Fruit fly (Drosophila melanogaster) whole organism, adult: Measurements from ENCODE around the gene CG12016.
A peak's percentile ranks its signal among the peaks of the same experiment; 100 is the strongest.

Experiments used
- CG12768 ChIP-seq: fragments of 200-800 bp; sonication (Bioruptor generic); optimal IDR thresholded peaks from 2 replicates; lab custom pipeline; 2017; ENCODE audit warnings: missing biosample characterization, missing genetic modification characterization, mild to moderate bottlenecking, moderate library complexity, missing genetic modification reagents
- CG14711 ChIP-seq: fragments of 200-800 bp; sonication (Bioruptor generic); optimal IDR thresholded peaks from 2 replicates; lab custom pipeline; 2018; ENCODE audit warnings: missing biosample characterization, mild to moderate bottlenecking, missing genetic modification characterization, moderate library complexity
- CG1620 ChIP-seq: fragments of 200-800 bp; sonication (Bioruptor generic); optimal IDR thresholded peaks from 2 replicates; lab custom pipeline; 2016; ENCODE audit warnings: missing biosample characterization, missing genetic modification characterization
- CG33017 ChIP-seq: fragments of 200-800 bp; sonication (Bioruptor generic); optimal IDR thresholded peaks from 2 replicates; lab custom pipeline; 2018; ENCODE audit warnings: missing biosample characterization, mild to moderate bottlenecking, missing genetic modification characterization, moderate library complexity
- CG5204 ChIP-seq: fragments of 200-800 bp; sonication (Bioruptor generic); optimal IDR thresholded peaks from 2 replicates; lab custom pipeline; 2016; ENCODE audit warnings: missing biosample characterization, missing genetic modification characterization
- CG7101 ChIP-seq: fragments of 200-800 bp; sonication (Bioruptor generic); optimal IDR thresholded peaks from 2 replicates; lab custom pipeline; 2018; ENCODE audit warnings: missing biosample characterization, mild to moderate bottlenecking, missing genetic modification characterization, moderate library complexity
- Clk ChIP-seq: fragments of 200-800 bp; sonication (Bioruptor generic); optimal IDR thresholded peaks from 2 replicates; lab custom pipeline; 2017; ENCODE audit warnings: missing biosample characterization, missing genetic modification characterization
- Crg-1 ChIP-seq: fragments of 200-800 bp; sonication (Bioruptor generic); optimal IDR thresholded peaks from 2 replicates; lab custom pipeline; 2016; ENCODE audit warnings: missing biosample characterization, missing genetic modification characterization
- Hr96 ChIP-seq: fragments of 200-800 bp; sonication (Bioruptor generic); optimal IDR thresholded peaks from 2 replicates; lab custom pipeline; 2016; ENCODE audit warnings: missing biosample characterization, missing genetic modification characterization
- Mnt ChIP-seq: fragments of 200-800 bp; sonication (Bioruptor generic); optimal IDR thresholded peaks from 2 replicates; lab custom pipeline; 2016; ENCODE audit warnings: missing biosample characterization, mild to moderate bottlenecking, missing genetic modification characterization
- bab1 ChIP-seq: fragments of 200-800 bp; sonication (Bioruptor generic); optimal IDR thresholded peaks from 3 replicates; lab custom pipeline; 2019; ENCODE audit warnings: missing biosample characterization, mild to moderate bottlenecking, missing genetic modification characterization, moderate library complexity
- cic ChIP-seq: fragments of 200-800 bp; sonication (Bioruptor generic); optimal IDR thresholded peaks from 2 replicates; lab custom pipeline; 2017; ENCODE audit warnings: missing biosample characterization, mild to moderate bottlenecking, missing genetic modification characterization, moderate library complexity
- kay ChIP-seq: fragments of 200-800 bp; sonication (Bioruptor generic); peaks from one replicate; lab custom pipeline; 2016; ENCODE audit warnings: missing biosample characterization, missing genetic modification characterization, borderline replicate concordance
- toe ChIP-seq: fragments of 200-800 bp; sonication (Bioruptor generic); optimal IDR thresholded peaks from 2 replicates; lab custom pipeline; 2016; ENCODE audit warnings: missing biosample characterization, missing genetic modification characterization

- TF ChIP-seq Mnt (GFP tag; lab: Kevin White, UChicago) (no peak), CG1620 (GFP tag; lab: Kevin White, UChicago) (no peak), CG5204 (GFP tag; lab: Kevin White, UChicago) (no peak), Crg-1 (GFP tag; lab: Kevin White, UChicago) (no peak), CG7101 (tag; lab: Kevin White, UChicago) (no peak), Hr96 (GFP tag; lab: Kevin White, UChicago) (no peak), CG14711 (tag; lab: Kevin White, UChicago) (no peak), Clk (GFP tag; lab: Kevin White, UChicago) (no peak), CG33017 (tag; lab: Kevin White, UChicago) (no peak), kay (GFP tag; lab: Kevin White, UChicago) (peak; percentile 48), CG12768 (GFP tag; lab: Kevin White, UChicago) (no peak), bab1 (GFP tag; lab: Kevin White, UChicago) (no peak), cic (GFP tag; lab: Kevin White, UChicago) (no peak), toe (GFP tag; lab: Kevin White, UChicago) (no peak)
Observed at dm6 chr3L:3343260-3343659, 23.9 kb downstream of the CG12016 start.
